Fruit fly (Drosophila melanogaster): ENCODE results near the gene CG10005.

dm6 chr3R:11979879-11980571 lies 3.0 kb upstream of the CG10005 start, which contains the start of gene CG18547:
- TF ChIP-seq svp (GFP tag): peak; percentile 82
- peak; percentile 49 for TF ChIP-seq cyc (GFP tag; optimal IDR thresholded peaks at IDR 0.05)
- TF ChIP-seq Blimp-1 (GFP tag; optimal IDR thresholded peaks at IDR 0.05): no peak
- TF ChIP-seq CG11762 (GFP tag; optimal IDR thresholded peaks at IDR 0.05; ENCODE audit: insufficient read depth): peak; percentile 32
- no peak for TF ChIP-seq CG6854 (GFP tag; optimal IDR thresholded peaks at IDR 0.05)
- TF ChIP-seq CG8632 (GFP tag; optimal IDR thresholded peaks at IDR 0.05): peak; percentile 46
- TF ChIP-seq esn (GFP tag; optimal IDR thresholded peaks at IDR 0.05): peak; percentile 46
- peak in 1 of 2 experiments; percentile 21 for TF ChIP-seq ss (GFP tag; optimal IDR thresholded peaks at IDR 0.05)
- peak; percentile 3 for TF ChIP-seq Lpt (GFP tag; optimal IDR thresholded peaks at IDR 0.05)
- no peak for TF ChIP-seq salr (GFP tag; optimal IDR thresholded peaks at IDR 0.05)
- no peak for TF ChIP-seq spab (GFP tag; optimal IDR thresholded peaks at IDR 0.05)
